Fruit fly (Drosophila melanogaster) whole organism, embryonic: Measurements from ENCODE around the gene CG31636.
A peak's percentile ranks its signal among the peaks of the same experiment; 100 is the strongest.

Experiments
- B-H1 ChIP-seq: fragments of 200-800 bp; sonication (Bioruptor generic); IDR thresholded peaks from 3 replicates; pipeline ENCODE4 v1.3.6; 2022; ENCODE audit warnings: missing biosample characterization, missing genetic modification characterization
- CG10274 ChIP-seq: fragments of 200-800 bp; sonication (Bioruptor generic); optimal IDR thresholded peaks from 3 replicates; lab custom pipeline; 2017; ENCODE audit warnings: missing biosample characterization, mild to moderate bottlenecking, missing genetic modification characterization
- CG11093 ChIP-seq: fragments of 200-800 bp; sonication (Bioruptor generic); IDR thresholded peaks from 3 replicates; pipeline ENCODE4 v1.3.6; 2022; ENCODE audit warnings: missing biosample characterization, missing genetic modification characterization
- CG15269 ChIP-seq: fragments of 200-800 bp; sonication (Bioruptor generic); optimal IDR thresholded peaks from 2 replicates; lab custom pipeline; 2018; ENCODE audit warnings: missing biosample characterization, mild to moderate bottlenecking, missing genetic modification characterization, moderate library complexity
- CG16815 ChIP-seq: fragments of 200-800 bp; sonication (Bioruptor generic); optimal IDR thresholded peaks from 3 replicates; lab custom pipeline; 2017; ENCODE audit warnings: missing biosample characterization, mild to moderate bottlenecking, missing genetic modification characterization
- CG17186 ChIP-seq: fragments of 200-800 bp; sonication (Bioruptor generic); optimal IDR thresholded peaks from 3 replicates; lab custom pipeline; 2017; ENCODE audit warnings: missing biosample characterization, missing genetic modification reagents, missing genetic modification characterization
- CG1792 ChIP-seq: fragments of 200-800 bp; sonication (Bioruptor generic); optimal IDR thresholded peaks from 2 replicates; lab custom pipeline; 2016; ENCODE audit warnings: missing biosample characterization, missing genetic modification characterization
- CG18764 ChIP-seq: fragments of 200-800 bp; sonication (Bioruptor generic); optimal IDR thresholded peaks from 3 replicates; lab custom pipeline; 2016; ENCODE audit warnings: missing biosample characterization, missing genetic modification characterization
- CG2199 ChIP-seq: fragments of 200-800 bp; sonication (Bioruptor generic); IDR thresholded peaks from 3 replicates; pipeline ENCODE4 v1.3.6; 2022; ENCODE audit warnings: missing biosample characterization, missing genetic modification characterization
- CG3065 ChIP-seq: fragments of 200-800 bp; sonication (Bioruptor generic); optimal IDR thresholded peaks from 2 replicates; lab custom pipeline; 2016; ENCODE audit warnings: missing biosample characterization, missing genetic modification characterization
- CG4404 ChIP-seq: fragments of 200-800 bp; sonication (Bioruptor generic); IDR thresholded peaks from 2 replicates; pipeline ENCODE4 v1.3.6; 2022; ENCODE audit warnings: missing biosample characterization, missing genetic modification characterization
- CG4617 ChIP-seq: fragments of 200-800 bp; sonication (Bioruptor generic); optimal IDR thresholded peaks from 3 replicates; lab custom pipeline; 2016; ENCODE audit warnings: missing biosample characterization, missing genetic modification characterization, borderline replicate concordance
- CG4707 ChIP-seq: fragments of 200-800 bp; sonication (Bioruptor generic); optimal IDR thresholded peaks from 2 replicates; lab custom pipeline; 2018; ENCODE audit warnings: missing biosample characterization, mild to moderate bottlenecking, missing genetic modification characterization, moderate library complexity
- CG6175 ChIP-seq: fragments of 200-800 bp; sonication (Bioruptor generic); IDR thresholded peaks from 3 replicates; pipeline ENCODE4 v1.3.6; 2022; ENCODE audit warnings: missing biosample characterization, missing genetic modification characterization
- CG6765 ChIP-seq: fragments of 200-800 bp; sonication (Bioruptor generic); optimal IDR thresholded peaks from 3 replicates; lab custom pipeline; 2017; ENCODE audit warnings: missing biosample characterization, mild to moderate bottlenecking, missing genetic modification characterization
- Camta ChIP-seq: fragments of 200-800 bp; sonication (Bioruptor generic); optimal IDR thresholded peaks from 2 replicates; lab custom pipeline; 2016; ENCODE audit warnings: missing biosample characterization, missing genetic modification characterization
- Fer1 ChIP-seq: fragments of 200-800 bp; sonication (Bioruptor generic); optimal IDR thresholded peaks from 2 replicates; lab custom pipeline; 2017; ENCODE audit warnings: missing biosample characterization, mild to moderate bottlenecking, missing genetic modification characterization
- GATAe ChIP-seq: fragments of 200-800 bp; sonication (Bioruptor generic); conservative IDR thresholded peaks from 2 replicates; pipeline ENCODE4 v1.3.6; 2022; ENCODE audit warnings: missing biosample characterization, missing genetic modification characterization
- H15 ChIP-seq: fragments of 200-800 bp; sonication (Bioruptor generic); IDR thresholded peaks from 3 replicates; pipeline ENCODE4 v1.3.6; 2022; ENCODE audit warnings: missing biosample characterization, missing genetic modification characterization
- MESR4 ChIP-seq: fragments of 200-800 bp; sonication (Bioruptor generic); optimal IDR thresholded peaks from 2 replicates; lab custom pipeline; 2018; ENCODE audit warnings: missing biosample characterization, mild to moderate bottlenecking, missing genetic modification characterization, moderate library complexity
- Med ChIP-seq: fragments of 200-800 bp; sonication (Bioruptor generic); peaks from one replicate; lab custom pipeline; 2016; ENCODE audit warnings: missing biosample characterization, missing genetic modification characterization, mild to moderate bottlenecking, inconsistent platforms, moderate library complexity
- Meics ChIP-seq: fragments of 200-800 bp; sonication (Bioruptor generic); optimal IDR thresholded peaks from 2 replicates; lab custom pipeline; 2017; ENCODE audit warnings: missing biosample characterization, mild to moderate bottlenecking, missing genetic modification characterization
- Myb ChIP-seq: fragments of 200-800 bp; sonication (Bioruptor generic); optimal IDR thresholded peaks from 2 replicates; lab custom pipeline; 2016; ENCODE audit warnings: missing biosample characterization, missing genetic modification characterization
- Nf-YB ChIP-seq: fragments of 200-800 bp; sonication (Bioruptor generic); optimal IDR thresholded peaks from 3 replicates; lab custom pipeline; 2019; ENCODE audit warnings: missing biosample characterization, mild to moderate bottlenecking, missing genetic modification characterization, moderate library complexity
- Sox102F ChIP-seq: fragments of 200-800 bp; sonication (Bioruptor generic); optimal IDR thresholded peaks from 2 replicates; lab custom pipeline; 2018; ENCODE audit warnings: missing biosample characterization, mild to moderate bottlenecking, missing genetic modification characterization, moderate library complexity
- Sry-β ChIP-seq: fragments of 200-800 bp; sonication (Bioruptor generic); optimal IDR thresholded peaks from 2 replicates; lab custom pipeline; 2018; ENCODE audit warnings: missing biosample characterization, mild to moderate bottlenecking, missing genetic modification characterization, moderate library complexity
- Ssrp ChIP-seq: fragments of 200-800 bp; sonication (Bioruptor generic); optimal IDR thresholded peaks from 2 replicates; lab custom pipeline; 2018; ENCODE audit warnings: missing biosample characterization, mild to moderate bottlenecking, missing genetic modification characterization, moderate library complexity
- Xbp1 ChIP-seq: fragments of 200-800 bp; sonication (Bioruptor generic); optimal IDR thresholded peaks from 3 replicates; lab custom pipeline; 2016; ENCODE audit warnings: missing biosample characterization, mild to moderate bottlenecking, missing genetic modification characterization
- ab ChIP-seq: fragments of 200-800 bp; sonication (Bioruptor generic); optimal IDR thresholded peaks from 2 replicates; lab custom pipeline; 2016; ENCODE audit warnings: missing biosample characterization, missing genetic modification characterization
- abd-A ChIP-seq: fragments of 200-800 bp; sonication (Bioruptor generic); optimal IDR thresholded peaks from 3 replicates; lab custom pipeline; 2019; ENCODE audit warnings: missing biosample characterization, mild to moderate bottlenecking, missing genetic modification characterization, moderate library complexity
- ase ChIP-seq: fragments of 200-800 bp; sonication (Bioruptor generic); IDR thresholded peaks from 3 replicates; pipeline ENCODE4 v1.3.6; 2022; ENCODE audit warnings: missing biosample characterization, missing genetic modification characterization
- cas ChIP-seq: fragments of 200-800 bp; sonication (Bioruptor generic); IDR thresholded peaks from 2 replicates; pipeline ENCODE4 v1.3.6; 2022; ENCODE audit warnings: missing biosample characterization, missing genetic modification characterization
- corto ChIP-seq: fragments of 200-800 bp; sonication (Bioruptor generic); optimal IDR thresholded peaks from 2 replicates; lab custom pipeline; 2016; ENCODE audit warnings: missing biosample characterization, mild to moderate bottlenecking, missing genetic modification characterization, moderate library complexity
- dmrt99B ChIP-seq: fragments of 200-800 bp; sonication (Bioruptor generic); optimal IDR thresholded peaks from 2 replicates; lab custom pipeline; 2018; ENCODE audit warnings: missing biosample characterization, mild to moderate bottlenecking, missing genetic modification characterization, moderate library complexity
- fd96Cb ChIP-seq: fragments of 200-800 bp; sonication (Bioruptor generic); optimal IDR thresholded peaks from 2 replicates; lab custom pipeline; 2018; ENCODE audit warnings: missing biosample characterization, mild to moderate bottlenecking, missing genetic modification characterization, moderate library complexity
- gem ChIP-seq: fragments of 200-800 bp; sonication (Bioruptor generic); optimal IDR thresholded peaks from 2 replicates; lab custom pipeline; 2019; ENCODE audit warnings: missing biosample characterization, mild to moderate bottlenecking, missing genetic modification characterization, moderate library complexity
- gro ChIP-seq: fragments of 200-800 bp; sonication (Bioruptor generic); optimal IDR thresholded peaks from 2 replicates; lab custom pipeline; 2016; ENCODE audit warnings: missing biosample characterization, missing genetic modification characterization
- gt ChIP-seq: fragments of 200-800 bp; sonication (Bioruptor generic); IDR thresholded peaks from 2 replicates; pipeline ENCODE4 v1.3.6; 2022; ENCODE audit warnings: missing biosample characterization, missing genetic modification characterization
- inv ChIP-seq: fragments of 200-800 bp; sonication (Bioruptor generic); IDR thresholded peaks from 2 replicates; pipeline ENCODE4 v1.3.6; 2022; ENCODE audit warnings: missing biosample characterization, missing genetic modification characterization; ENCODE audit not compliant: partially characterized antibody
- lab ChIP-seq: fragments of 200-800 bp; sonication (Bioruptor generic); optimal IDR thresholded peaks from 3 replicates; lab custom pipeline; 2017; ENCODE audit warnings: missing biosample characterization, missing genetic modification characterization, mild to moderate bottlenecking, moderate library complexity, missing genetic modification reagents
- mld ChIP-seq: fragments of 200-800 bp; sonication (Bioruptor generic); IDR thresholded peaks from 3 replicates; pipeline ENCODE4 v1.3.6; 2022; ENCODE audit warnings: missing biosample characterization, missing genetic modification characterization; ENCODE audit not compliant: partially characterized antibody
- nerfin-2 ChIP-seq: fragments of 200-800 bp; sonication (Bioruptor generic); IDR thresholded peaks from 2 replicates; pipeline ENCODE4 v1.3.6; 2022; ENCODE audit warnings: missing biosample characterization, missing genetic modification characterization; ENCODE audit not compliant: partially characterized antibody
- run ChIP-seq: fragments of 200-800 bp; sonication (Bioruptor generic); optimal IDR thresholded peaks from 3 replicates; lab custom pipeline; 2018; ENCODE audit warnings: missing biosample characterization, mild to moderate bottlenecking, missing genetic modification characterization
- sna ChIP-seq: fragments of 200-800 bp; sonication (Bioruptor generic); IDR thresholded peaks from 2 replicates; pipeline ENCODE4 v1.3.6; 2022; ENCODE audit warnings: missing biosample characterization, missing genetic modification characterization; ENCODE audit not compliant: partially characterized antibody
- tin ChIP-seq: fragments of 200-800 bp; sonication (Bioruptor generic); optimal IDR thresholded peaks from 3 replicates; lab custom pipeline; 2016; ENCODE audit warnings: missing biosample characterization, missing genetic modification characterization
- unc-4 ChIP-seq: fragments of 200-800 bp; sonication (Bioruptor generic); IDR thresholded peaks from 2 replicates; pipeline ENCODE4 v1.3.6; 2022; ENCODE audit warnings: missing biosample characterization, missing genetic modification characterization; ENCODE audit not compliant: partially characterized antibody
- zen2 ChIP-seq: fragments of 200-800 bp; sonication (Bioruptor generic); IDR thresholded peaks from 3 replicates; pipeline ENCODE4 v1.3.6; 2022; ENCODE audit warnings: missing biosample characterization, missing genetic modification characterization; ENCODE audit not compliant: partially characterized antibody

CG31636 gene

dm6 chr2L:6610683-6611373 lies 47.1 kb downstream of the CG31636 start, which contains the start of gene CG11050 (continued):
- TF ChIP-seq CG4404 (peak; percentile 31; the same call in 1 of the 2 replicates), tin (GFP tag; lab: Kevin White, UChicago) (peak; percentile 79), Sox102F (GFP tag; lab: Kevin White, UChicago) (peak; percentile 70), abd-A (peak; percentile 64), inv (GFP tag; lab: Robert Waterston, UW) (peak; percentile 36; the same call in 1 of the 2 replicates), Myb (GFP tag; lab: Kevin White, UChicago) (peak; percentile 89), GATAe (no peak), gem (tag; lab: Kevin White, UChicago) (peak; percentile 80), Nf-YB (GFP tag; lab: Kevin White, UChicago) (peak; percentile 45), CG10274 (GFP tag; lab: Kevin White, UChicago) (no peak), corto (no peak), Ssrp (tag; lab: Kevin White, UChicago) (peak; percentile 37), gt (0 out of 2 replicates have a peak, but pooled peaks have one; percentile 27), CG11093 (GFP tag; lab: Robert Waterston, UW) (0 out of 3 replicates have a peak, but pooled peaks have one; percentile 29), Camta (peak; percentile 77), lab (GFP tag; lab: Kevin White, UChicago) (peak; percentile 88), Meics (peak; percentile 79), B-H1 (GFP tag; lab: Robert Waterston, UW) (peak; percentile 45; the same call in 2 of the 3 replicates), Med (GFP tag; lab: Kevin White, UChicago) (peak; percentile 98), Fer1 (peak; percentile 85), mld (0 out of 3 replicates have a peak, but pooled peaks have one; percentile 33), CG3065 (GFP tag; lab: Kevin White, UChicago) (peak; percentile 35), unc-4 (GFP tag; lab: Robert Waterston, UW) (peak; percentile 48; the same call in 1 of the 2 replicates), ase (GFP tag; lab: Robert Waterston, UW) (peak; percentile 45; the same call in 1 of the 3 replicates), run (tag; lab: Kevin White, UChicago) (peak; percentile 33), nerfin-2 (GFP tag; lab: Robert Waterston, UW) (no peak), zen2 (peak; percentile 38; the same call in 1 of the 3 replicates), CG17186 (GFP tag; lab: Kevin White, UChicago) (peak; percentile 63), Xbp1 (GFP tag; lab: Kevin White, UChicago) (peak; percentile 88), fd96Cb (tag; lab: Kevin White, UChicago) (peak; percentile 50), dmrt99B (tag; lab: Kevin White, UChicago) (peak; percentile 72), CG4617 (GFP tag; lab: Kevin White, UChicago) (peak; percentile 66), CG6765 (GFP tag; lab: Kevin White, UChicago) (peak; percentile 40), CG16815 (GFP tag; lab: Kevin White, UChicago) (peak; percentile 43), CG4707 (peak; percentile 66), CG15269 (tag; lab: Kevin White, UChicago) (peak; percentile 61), CG18764 (GFP tag; lab: Kevin White, UChicago) (peak; percentile 72), ab (GFP tag; lab: Kevin White, UChicago) (peak; percentile 30), CG6175 (GFP tag; lab: Robert Waterston, UW) (peak; percentile 54; the same call in 1 of the 3 replicates), CG1792 (peak; percentile 73), CG2199 (GFP tag; lab: Robert Waterston, UW) (peak; percentile 74; the same call in 1 of the 3 replicates), H15 (GFP tag; lab: Robert Waterston, UW) (peak; percentile 43; the same call in 1 of the 3 replicates), gro (GFP tag; lab: Kevin White, UChicago) (peak; percentile 95), sna (GFP tag; lab: Robert Waterston, UW) (peak; percentile 73), Sry-β (peak; percentile 40), MESR4 (GFP tag; lab: Kevin White, UChicago) (peak; percentile 70), cas (GFP tag; lab: Robert Waterston, UW) (peak; percentile 80)
